Worm (Caenorhabditis elegans) whole organism, young adult: Measurements from ENCODE around the gene mab-10.

Source experiments
- B0019.2 ChIP-seq: fragments of 200-800 bp; sonication (Bioruptor generic); conservative IDR thresholded peaks from 2 replicates; pipeline ENCODE4 v1.3.6; 2022; ENCODE audit warnings: missing genetic modification reagents, missing genetic modification characterization, missing compliant biosample characterization
- B0035.1 ChIP-seq: sonication (generic microtip); optimal IDR thresholded peaks from 2 replicates; lab custom pipeline; 2016; ENCODE audit warnings: missing genetic modification characterization, mild to moderate bottlenecking, missing compliant biosample characterization, missing genotype, missing genetic modification reagents
- B0336.3 ChIP-seq: fragments of 200-800 bp; sonication (Bioruptor generic); IDR thresholded peaks from 2 replicates; pipeline ENCODE4 v1.3.6; 2022; ENCODE audit warnings: missing genetic modification characterization, missing compliant biosample characterization
- C06A6.2 ChIP-seq: fragments of 200-800 bp; sonication (Bioruptor generic); conservative IDR thresholded peaks from 2 replicates; pipeline ENCODE4 v1.3.6; 2022; ENCODE audit warnings: missing genetic modification characterization, missing compliant biosample characterization
- F33H1.4 ChIP-seq: fragments of 200-800 bp; sonication (Bioruptor generic); IDR thresholded peaks from 2 replicates; pipeline ENCODE4 v1.3.6; 2022; ENCODE audit warnings: missing genetic modification reagents, missing genetic modification characterization, missing compliant biosample characterization
- F49E8.2 ChIP-seq: sonication (generic microtip); optimal IDR thresholded peaks from 3 replicates; lab custom pipeline; 2017; ENCODE audit warnings: missing genetic modification characterization, mild to moderate bottlenecking, missing compliant biosample characterization, antibody characterized with exemption, moderate library complexity; ENCODE audit not compliant: insufficient read depth
- F55B11.4 ChIP-seq: sonication (generic microtip); optimal IDR thresholded peaks from 2 replicates; lab custom pipeline; 2016; ENCODE audit warnings: missing compliant biosample characterization, missing genetic modification characterization, borderline replicate concordance; ENCODE audit not compliant: insufficient read depth
- F57A8.1 ChIP-seq: fragments of 200-800 bp; sonication (Bioruptor generic); optimal IDR thresholded peaks from 2 replicates; lab custom pipeline; 2018; ENCODE audit warnings: mild to moderate bottlenecking, missing genetic modification characterization, moderate library complexity, missing compliant biosample characterization
- T07F8.4 ChIP-seq: sonication (generic microtip); optimal IDR thresholded peaks from 2 replicates; lab custom pipeline; 2016; ENCODE audit warnings: mild to moderate bottlenecking, missing genetic modification characterization, moderate library complexity, missing compliant biosample characterization
- T26A5.8 ChIP-seq: sonication (generic microtip); optimal IDR thresholded peaks from 2 replicates; lab custom pipeline; 2016; ENCODE audit warnings: missing genetic modification characterization, missing compliant biosample characterization
- Y56A3A.18 ChIP-seq: fragments of 200-800 bp; sonication (Bioruptor generic); IDR thresholded peaks from 2 replicates; pipeline ENCODE4 v1.3.6; 2022; ENCODE audit warnings: missing genetic modification reagents, missing genetic modification characterization, missing compliant biosample characterization
- Y95B8A.8 ChIP-seq: fragments of 200-800 bp; sonication (Bioruptor generic); IDR thresholded peaks from 2 replicates; pipeline ENCODE4 v1.3.6; 2022; ENCODE audit warnings: missing genetic modification reagents, missing genetic modification characterization, missing compliant biosample characterization
- akir-1 ChIP-seq: fragments of 200-800 bp; sonication (Bioruptor generic); optimal IDR thresholded peaks from 2 replicates; lab custom pipeline; 2018; ENCODE audit warnings: mild to moderate bottlenecking, missing genetic modification characterization, moderate library complexity, missing compliant biosample characterization
- aptf-2 ChIP-seq: fragments of 200-800 bp; sonication (Bioruptor generic); conservative IDR thresholded peaks from 2 replicates; pipeline ENCODE4 v1.3.6; 2022; ENCODE audit warnings: missing genetic modification reagents, missing genetic modification characterization, missing compliant biosample characterization
- aptf-3 ChIP-seq: fragments of 200-800 bp; sonication (Bioruptor generic); IDR thresholded peaks from 2 replicates; pipeline ENCODE4 v1.3.6; 2022; ENCODE audit warnings: missing genetic modification characterization, missing compliant biosample characterization
- attf-5 ChIP-seq: fragments of 200-800 bp; sonication (Bioruptor generic); optimal IDR thresholded peaks from 2 replicates; lab custom pipeline; 2018; ENCODE audit warnings: mild to moderate bottlenecking, missing genetic modification characterization, missing compliant biosample characterization
- bed-1 ChIP-seq: fragments of 200-800 bp; sonication (Bioruptor generic); IDR thresholded peaks from 2 replicates; pipeline ENCODE4 v1.3.6; 2022; ENCODE audit warnings: missing genetic modification reagents, missing genetic modification characterization, missing compliant biosample characterization
- cebp-1 ChIP-seq, 2 experiments: fragments of 200-800 bp in 1 of 2; sonication (Bioruptor generic) in 1 of 2; sonication (generic microtip) in 1 of 2; IDR thresholded peaks in 1 of 2; optimal IDR thresholded peaks in 1 of 2; 2 replicates each; pipeline versions ENCODE4 v1.3.6 to Lab custom; 2017 to 2022; ENCODE audit warnings: missing compliant biosample characterization in 2 of 2, missing genetic modification characterization in 2 of 2, mild to moderate bottlenecking in 1 of 2, missing genetic modification reagents in 1 of 2, moderate library complexity in 1 of 2
- ceh-40 ChIP-seq: fragments of 200-800 bp; sonication (Bioruptor generic); IDR thresholded peaks from 2 replicates; pipeline ENCODE4 v1.3.6; 2022; ENCODE audit warnings: missing genetic modification characterization, missing compliant biosample characterization
- ceh-79 ChIP-seq: sonication (generic microtip); optimal IDR thresholded peaks from 2 replicates; lab custom pipeline; 2017; ENCODE audit warnings: mild to moderate bottlenecking, missing genetic modification characterization, missing compliant biosample characterization
- die-1 ChIP-seq: sonication (generic microtip); optimal IDR thresholded peaks from 2 replicates; lab custom pipeline; 2016; ENCODE audit warnings: missing genotype, mild to moderate bottlenecking, missing genetic modification characterization, missing compliant biosample characterization
- dpff-1 ChIP-seq: sonication (generic microtip); optimal IDR thresholded peaks from 2 replicates; lab custom pipeline; 2017; ENCODE audit warnings: mild to moderate bottlenecking, missing genetic modification characterization, missing compliant biosample characterization
- egl-18 ChIP-seq: fragments of 200-800 bp; sonication (Bioruptor generic); IDR thresholded peaks from 2 replicates; pipeline ENCODE4 v1.3.6; 2022; ENCODE audit warnings: missing genetic modification reagents, missing genetic modification characterization, missing compliant biosample characterization
- gei-17 ChIP-seq: fragments of 200-800 bp; sonication (Bioruptor generic); optimal IDR thresholded peaks from 2 replicates; lab custom pipeline; 2018; ENCODE audit warnings: mild to moderate bottlenecking, missing genetic modification characterization, missing compliant biosample characterization
- him-1 ChIP-seq: sonication (generic microtip); optimal IDR thresholded peaks from 2 replicates; lab custom pipeline; 2016; ENCODE audit warnings: missing genotype, missing genetic modification reagents, missing genetic modification characterization, missing compliant biosample characterization
- hmg-1.2 ChIP-seq: fragments of 200-800 bp; sonication (Bioruptor generic); IDR thresholded peaks from 2 replicates; pipeline ENCODE4 v1.3.6; 2022; ENCODE audit warnings: missing genetic modification reagents, missing genetic modification characterization, missing compliant biosample characterization
- hrde-1 ChIP-seq: sonication (generic microtip); optimal IDR thresholded peaks from 2 replicates; lab custom pipeline; 2016; ENCODE audit warnings: missing genetic modification characterization, mild to moderate bottlenecking, missing compliant biosample characterization, moderate library complexity, missing genotype, missing genetic modification reagents, borderline replicate concordance
- hsf-1 ChIP-seq: fragments of 200-800 bp; sonication (Bioruptor generic); IDR thresholded peaks from 2 replicates; pipeline ENCODE4 v1.3.6; 2022; ENCODE audit warnings: missing genetic modification reagents, missing genetic modification characterization, missing compliant biosample characterization
- let-526 ChIP-seq: fragments of 200-800 bp; sonication (Bioruptor generic); IDR thresholded peaks from 2 replicates; pipeline ENCODE4 v1.3.6; 2022; ENCODE audit warnings: missing genetic modification reagents, missing genetic modification characterization, missing compliant biosample characterization
- lin-35 ChIP-seq, 3 experiments: fragments of 150-350 bp in 2 of 3; sonication (generic microtip) in 1 of 3; optimal IDR thresholded peaks; 2 replicates each; lab custom pipeline; 2014 to 2018; ENCODE audit warnings: missing biosample characterization in 3 of 3, missing genetic modification characterization in 3 of 3, missing genetic modification reagents in 3 of 3
- mes-4 ChIP-seq: sonication (generic microtip); optimal IDR thresholded peaks from 2 replicates; lab custom pipeline; 2016; ENCODE audit warnings: missing genotype, missing genetic modification characterization, missing compliant biosample characterization
- nhr-120 ChIP-seq: fragments of 200-800 bp; sonication (Bioruptor generic); IDR thresholded peaks from 2 replicates; pipeline ENCODE4 v1.3.6; 2022; ENCODE audit warnings: missing genetic modification characterization, missing compliant biosample characterization
- nhr-80 ChIP-seq: sonication (generic microtip); optimal IDR thresholded peaks from 2 replicates; lab custom pipeline; 2016; ENCODE audit warnings: missing genetic modification characterization, missing compliant biosample characterization
- pha-4 ChIP-seq: fragments of 150-350 bp; sonication (generic microtip); optimal IDR thresholded peaks from 2 replicates; lab custom pipeline; 2014; ENCODE audit warnings: missing biosample characterization, missing genetic modification reagents, missing genetic modification characterization
- snpc-1.3 ChIP-seq: sonication (generic microtip); optimal IDR thresholded peaks from 2 replicates; lab custom pipeline; 2017; ENCODE audit warnings: missing genetic modification characterization, mild to moderate bottlenecking, missing compliant biosample characterization, antibody characterized with exemption, moderate library complexity, missing genotype, missing genetic modification reagents; ENCODE audit not compliant: insufficient read depth
- snpc-3.4 ChIP-seq: sonication (generic microtip); optimal IDR thresholded peaks from 2 replicates; lab custom pipeline; 2017; ENCODE audit warnings: missing genetic modification characterization, mild to moderate bottlenecking, missing compliant biosample characterization, antibody characterized with exemption, moderate library complexity, missing genotype, missing genetic modification reagents
- snpc-4 ChIP-seq, 5 experiments: fragments of 150-350 bp in 1 of 5; sonication (generic microtip) in 4 of 5; optimal IDR thresholded peaks; 2 replicates each; lab custom pipeline; 2014 to 2018; ENCODE audit warnings: missing genetic modification characterization in 5 of 5, missing biosample characterization in 3 of 5, antibody characterized with exemption in 2 of 5, mild to moderate bottlenecking in 2 of 5, missing compliant biosample characterization in 2 of 5, missing genotype in 2 of 5, moderate library complexity in 2 of 5, missing genetic modification reagents in 1 of 5
- sptf-2 ChIP-seq: fragments of 200-800 bp; sonication (Bioruptor generic); optimal IDR thresholded peaks from 2 replicates; lab custom pipeline; 2018; ENCODE audit warnings: mild to moderate bottlenecking, missing genetic modification characterization, missing compliant biosample characterization
- unc-130 ChIP-seq: sonication (generic microtip); optimal IDR thresholded peaks from 2 replicates; lab custom pipeline; 2016; ENCODE audit warnings: missing genetic modification reagents, missing genetic modification characterization, missing compliant biosample characterization
- xnd-1 ChIP-seq: sonication (generic microtip); optimal IDR thresholded peaks from 2 replicates; lab custom pipeline; 2016; ENCODE audit warnings: missing genotype, missing genetic modification reagents, missing genetic modification characterization, missing compliant biosample characterization
- ztf-22 ChIP-seq: fragments of 200-800 bp; sonication (Bioruptor generic); optimal IDR thresholded peaks from 2 replicates; lab custom pipeline; 2018; ENCODE audit warnings: mild to moderate bottlenecking, missing genetic modification characterization, moderate library complexity, missing compliant biosample characterization
- ztf-26 ChIP-seq: sonication (generic microtip); optimal IDR thresholded peaks from 2 replicates; lab custom pipeline; 2017; ENCODE audit warnings: missing genetic modification characterization, missing compliant biosample characterization
- ztf-28 ChIP-seq: fragments of 200-800 bp; sonication (Bioruptor generic); IDR thresholded peaks from 2 replicates; pipeline ENCODE4 v1.3.6; 2022; ENCODE audit warnings: missing genetic modification reagents, missing genetic modification characterization, missing compliant biosample characterization
- ztf-3 ChIP-seq: fragments of 200-800 bp; sonication (Bioruptor generic); optimal IDR thresholded peaks from 2 replicates; lab custom pipeline; 2018; ENCODE audit warnings: mild to moderate bottlenecking, missing genetic modification characterization, missing compliant biosample characterization

Gene mab-10

DNA sequence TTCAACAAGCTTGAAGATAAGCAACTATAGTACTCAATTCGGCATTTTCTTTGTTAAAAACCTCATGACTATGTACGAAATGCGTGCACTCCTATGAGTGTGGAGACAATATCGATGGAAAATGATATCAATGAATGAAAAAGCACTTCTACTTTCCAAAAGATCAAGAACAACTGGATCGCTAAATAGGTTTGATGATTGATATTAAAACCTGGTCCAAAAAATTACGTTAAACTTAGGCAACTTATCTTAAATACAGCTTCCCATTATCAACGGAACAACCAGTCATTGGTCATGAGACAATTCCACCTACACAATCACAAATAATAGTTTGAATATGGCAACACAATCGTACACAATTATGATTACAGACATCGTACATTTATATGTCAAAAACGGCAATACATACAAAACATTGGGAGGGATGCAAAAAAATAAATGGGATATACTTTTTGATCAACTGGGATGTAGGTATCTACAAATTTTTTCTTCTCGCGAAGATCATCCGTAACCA lies 31.8 kb downstream of the mab-10 start (continued):
- peak; percentile 31; the same call in 1 of the 2 replicates for TF ChIP-seq B0336.3
- TF ChIP-seq die-1 (tag; lab: Kevin White, UChicago): peak; percentile 47
- TF ChIP-seq lin-35 (GFP tag; optimal IDR thresholded peaks at IDR 0.05; lab: Kevin White, UChicago): peak in 1 of 3 experiments; percentile 41
- TF ChIP-seq F49E8.2 (tag; lab: Kevin White, UChicago): peak; percentile 81
- peak; percentile 11 for TF ChIP-seq snpc-1.3

- TF ChIP-seq akir-1 (GFP tag; lab: Kevin White, UChicago) (peak; percentile 75), sptf-2 (GFP tag; lab: Kevin White, UChicago) (peak; percentile 20), xnd-1 (peak; percentile 87), him-1 (peak; percentile 97), aptf-3 (0 out of 2 replicates have a peak, but pooled peaks have one; percentile 69), hrde-1 (tag; lab: Kevin White, UChicago) (peak; percentile 96), ztf-3 (peak; percentile 96), nhr-120 (peak; percentile 92), attf-5 (GFP tag; lab: Kevin White, UChicago) (peak; percentile 100), Y95B8A.8 (GFP tag; lab: Robert Waterston, UW) (peak; percentile 100), let-526 (peak; percentile 98), snpc-4 (GFP tag; optimal IDR thresholded peaks at IDR 0.05; lab: Kevin White, UChicago) (peak; percentile 91), snpc-4 (tag; optimal IDR thresholded peaks at IDR 0.05; lab: Kevin White, UChicago) (peak; percentile 92 to 95 (median 93)), nhr-80 (tag; lab: Kevin White, UChicago) (peak; percentile 98), Y56A3A.18 (peak; percentile 97), pha-4 (peak; percentile 98), mes-4 (tag; lab: Kevin White, UChicago) (peak; percentile 86), F33H1.4 (GFP tag; lab: Robert Waterston, UW) (peak; percentile 96), ztf-28 (GFP tag; lab: Robert Waterston, UW) (peak; percentile 97), T07F8.4 (peak; percentile 90), F57A8.1 (GFP tag; lab: Kevin White, UChicago) (peak; percentile 84), F55B11.4 (tag; lab: Kevin White, UChicago) (no peak), aptf-2 (peak; percentile 90), gei-17 (GFP tag; lab: Kevin White, UChicago) (peak; percentile 91), T26A5.8 (tag; lab: Kevin White, UChicago) (peak; percentile 56), B0035.1 (peak; percentile 95), cebp-1 (GFP tag; IDR thresholded peaks at IDR 0.05; lab: Robert Waterston, UW) (peak; percentile 94), cebp-1 (tag; optimal IDR thresholded peaks at IDR 0.05; lab: Kevin White, UChicago) (peak; percentile 98), dpff-1 (tag; lab: Kevin White, UChicago) (peak; percentile 11), ceh-40 (peak; percentile 94), bed-1 (GFP tag; lab: Robert Waterston, UW) (peak; percentile 91), ztf-22 (peak; percentile 97), hmg-1.2 (GFP tag; lab: Robert Waterston, UW) (peak; percentile 94), C06A6.2 (peak; percentile 98), unc-130 (GFP tag; lab: Kevin White, UChicago) (peak; percentile 98), egl-18 (GFP tag; lab: Robert Waterston, UW) (peak; percentile 99), B0019.2 (GFP tag; lab: Robert Waterston, UW) (peak; percentile 98), ceh-79 (tag; lab: Kevin White, UChicago) (peak; percentile 88), ztf-26 (tag; lab: Kevin White, UChicago) (peak; percentile 99), hsf-1 (GFP tag; lab: Robert Waterston, UW) (peak; percentile 94), snpc-1.3 (peak; percentile 98), snpc-3.4 (tag; lab: Kevin White, UChicago) (peak; percentile 99)
Measured at ce11 chrII:10563368-10563767, 35.5 kb downstream of the mab-10 start, which contains the start of gene cdc-48.1. Gene cdc-48.1 (minus strand): TSS chrII:10563407.
